Fruit fly (Drosophila melanogaster): Measurements from ENCODE around the gene Gr64e.

dm6 chr3L:4035499-4035898 is 3.6 kb downstream of the Gr64e start, which contains the start of gene Gr64f:
- no peak for TF ChIP-seq pan (optimal IDR thresholded peaks at IDR 0.05)
- TF ChIP-seq h (GFP tag; optimal IDR thresholded peaks at IDR 0.05), result no peak
- no peak for TF ChIP-seq lola (GFP tag; optimal IDR thresholded peaks at IDR 0.05)
- TF ChIP-seq dl (GFP tag; optimal IDR thresholded peaks at IDR 0.05; ENCODE audit: insufficient read depth in 1 of 2, partially characterized antibody in 2 of 2), result no peak
- no peak for TF ChIP-seq Rel (GFP tag; optimal IDR thresholded peaks at IDR 0.05)
- TF ChIP-seq Rel (tag; optimal IDR thresholded peaks at IDR 0.05), result no peak
- TF ChIP-seq CG9705 (GFP tag; optimal IDR thresholded peaks at IDR 0.05), result no peak
- no peak for TF ChIP-seq rgr (GFP tag; optimal IDR thresholded peaks at IDR 0.05)
- no peak for TF ChIP-seq usp (GFP tag; optimal IDR thresholded peaks at IDR 0.05)
- no peak for TF ChIP-seq Sp1 (GFP tag; optimal IDR thresholded peaks at IDR 0.05)

Data from whole organism, wandering third instar larva.